Fruit fly (Drosophila melanogaster) whole organism, embryonic: ENCODE data around the gene CG1998.

ENCODE experiments used
- Abd-B ChIP-seq: fragments of 200-800 bp; sonication (Bioruptor generic); optimal IDR thresholded peaks from 2 replicates; lab custom pipeline; 2018; ENCODE audit warnings: missing biosample characterization, mild to moderate bottlenecking, missing genetic modification characterization, moderate library complexity
- Bteb2 ChIP-seq: fragments of 200-800 bp; sonication (Bioruptor generic); optimal IDR thresholded peaks from 2 replicates; lab custom pipeline; 2016; ENCODE audit warnings: missing biosample characterization, missing genetic modification characterization
- CG10147 ChIP-seq: fragments of 200-800 bp; sonication (Bioruptor generic); optimal IDR thresholded peaks from 2 replicates; lab custom pipeline; 2019; ENCODE audit warnings: missing biosample characterization, mild to moderate bottlenecking, missing genetic modification characterization, moderate library complexity
- CG13894 ChIP-seq: fragments of 200-800 bp; sonication (Bioruptor generic); optimal IDR thresholded peaks from 3 replicates; lab custom pipeline; 2018; ENCODE audit warnings: missing biosample characterization, mild to moderate bottlenecking, missing genetic modification characterization, moderate library complexity
- CG14441 ChIP-seq: fragments of 200-800 bp; sonication (Bioruptor generic); IDR thresholded peaks from 2 replicates; pipeline ENCODE4 v1.3.6; 2022; ENCODE audit warnings: missing biosample characterization, missing genetic modification characterization
- CG14965 ChIP-seq: fragments of 200-800 bp; sonication (Bioruptor generic); optimal IDR thresholded peaks from 2 replicates; lab custom pipeline; 2016; ENCODE audit warnings: missing biosample characterization, missing genetic modification characterization, borderline replicate concordance
- CG17361 ChIP-seq: fragments of 200-800 bp; sonication (Bioruptor generic); IDR thresholded peaks from 3 replicates; pipeline ENCODE4 v1.3.6; 2022; ENCODE audit warnings: missing biosample characterization, missing genetic modification characterization
- CG2120 ChIP-seq: fragments of 200-800 bp; sonication (Bioruptor generic); optimal IDR thresholded peaks from 3 replicates; lab custom pipeline; 2016; ENCODE audit warnings: missing biosample characterization, missing genetic modification characterization
- CG2129 ChIP-seq: fragments of 200-800 bp; sonication (Bioruptor generic); IDR thresholded peaks from 2 replicates; pipeline ENCODE4 v1.3.6; 2022; ENCODE audit warnings: missing biosample characterization, missing genetic modification characterization; ENCODE audit not compliant: partially characterized antibody
- CG31224 ChIP-seq: fragments of 200-800 bp; sonication (Bioruptor generic); IDR thresholded peaks from 2 replicates; pipeline ENCODE4 v1.3.6; 2022; ENCODE audit warnings: missing biosample characterization, missing genetic modification characterization
- CG31388 ChIP-seq: fragments of 200-800 bp; sonication (Bioruptor generic); optimal IDR thresholded peaks from 2 replicates; lab custom pipeline; 2016; ENCODE audit warnings: missing biosample characterization, missing genetic modification characterization
- CG32532 ChIP-seq: fragments of 200-800 bp; sonication (Bioruptor generic); IDR thresholded peaks from 2 replicates; pipeline ENCODE4 v1.3.6; 2022; ENCODE audit warnings: missing biosample characterization, missing genetic modification characterization
- CG32772 ChIP-seq: fragments of 200-800 bp; sonication (Bioruptor generic); IDR thresholded peaks from 2 replicates; pipeline ENCODE4 v1.3.6; 2022; ENCODE audit warnings: missing biosample characterization, missing genetic modification characterization
- CG3407 ChIP-seq: fragments of 200-800 bp; sonication (Bioruptor generic); optimal IDR thresholded peaks from 2 replicates; lab custom pipeline; 2018; ENCODE audit warnings: missing biosample characterization, mild to moderate bottlenecking, missing genetic modification characterization
- CG4707 ChIP-seq: fragments of 200-800 bp; sonication (Bioruptor generic); optimal IDR thresholded peaks from 2 replicates; lab custom pipeline; 2018; ENCODE audit warnings: missing biosample characterization, mild to moderate bottlenecking, missing genetic modification characterization, moderate library complexity
- CG4854 ChIP-seq: fragments of 200-800 bp; sonication (Bioruptor generic); optimal IDR thresholded peaks from 2 replicates; lab custom pipeline; 2016; ENCODE audit warnings: missing biosample characterization, missing genetic modification characterization, inconsistent platforms
- Drgx ChIP-seq: fragments of 200-800 bp; sonication (Bioruptor generic); IDR thresholded peaks from 2 replicates; pipeline ENCODE4 v1.3.6; 2022; ENCODE audit warnings: missing biosample characterization, missing genetic modification characterization
- H2.0 ChIP-seq: fragments of 200-800 bp; sonication (Bioruptor generic); IDR thresholded peaks from 2 replicates; pipeline ENCODE4 v1.3.6; 2022; ENCODE audit warnings: missing biosample characterization, missing genetic modification characterization
- Hand ChIP-seq: fragments of 200-800 bp; sonication (Bioruptor generic); optimal IDR thresholded peaks from 2 replicates; lab custom pipeline; 2017; ENCODE audit warnings: mild to moderate bottlenecking, missing biosample characterization, missing genetic modification reagents, missing genetic modification characterization
- HmgZ ChIP-seq: fragments of 200-800 bp; sonication (Bioruptor generic); optimal IDR thresholded peaks from 2 replicates; lab custom pipeline; 2018; ENCODE audit warnings: missing biosample characterization, mild to moderate bottlenecking, missing genetic modification characterization
- Hr78 ChIP-seq, 2 experiments: fragments of 200-800 bp in 1 of 2; fragments of >200 bp in 1 of 2; sonication (Bioruptor generic) in 1 of 2; optimal IDR thresholded peaks; 2 replicates each; lab custom pipeline; 2017 to 2019; ENCODE audit warnings: missing biosample characterization in 2 of 2, missing genetic modification characterization in 2 of 2, mild to moderate bottlenecking in 1 of 2, moderate library complexity in 1 of 2
- Lpt ChIP-seq: fragments of >200 bp; optimal IDR thresholded peaks from 2 replicates; lab custom pipeline; 2018; ENCODE audit warnings: missing biosample characterization, missing genetic modification characterization
- NC2α ChIP-seq: fragments of 200-800 bp; sonication (Bioruptor generic); optimal IDR thresholded peaks from 2 replicates; lab custom pipeline; 2016; ENCODE audit warnings: missing biosample characterization, missing genetic modification characterization
- NC2β ChIP-seq: fragments of 200-800 bp; sonication (Bioruptor generic); optimal IDR thresholded peaks from 2 replicates; lab custom pipeline; 2016; ENCODE audit warnings: missing biosample characterization, missing genetic modification characterization
- Nf-YA ChIP-seq: fragments of 200-800 bp; sonication (Bioruptor generic); IDR thresholded peaks from 2 replicates; pipeline ENCODE4 v1.3.6; 2022; ENCODE audit warnings: missing biosample characterization, missing genetic modification characterization
- Oaz ChIP-seq: fragments of 200-800 bp; sonication (Bioruptor generic); IDR thresholded peaks from 2 replicates; pipeline ENCODE4 v1.3.6; 2022; ENCODE audit warnings: missing biosample characterization, missing genetic modification characterization
- Sin3A ChIP-seq: fragments of >200 bp; optimal IDR thresholded peaks from 2 replicates; lab custom pipeline; 2018
- Usf ChIP-seq: fragments of 200-800 bp; sonication (Bioruptor generic); optimal IDR thresholded peaks from 2 replicates; lab custom pipeline; 2017; ENCODE audit warnings: missing genotype, missing biosample characterization, missing genetic modification characterization
- ash1 ChIP-seq: fragments of 200-800 bp; sonication (Bioruptor generic); optimal IDR thresholded peaks from 2 replicates; lab custom pipeline; 2018; ENCODE audit warnings: missing biosample characterization, mild to moderate bottlenecking, missing genetic modification characterization
- br ChIP-seq: fragments of >200 bp; optimal IDR thresholded peaks from 2 replicates; lab custom pipeline; 2017
- dm ChIP-seq: fragments of 200-800 bp; sonication (Bioruptor generic); optimal IDR thresholded peaks from 3 replicates; lab custom pipeline; 2016; ENCODE audit warnings: missing biosample characterization, missing genetic modification characterization
- ewg ChIP-seq: fragments of 200-800 bp; sonication (Bioruptor generic); optimal IDR thresholded peaks from 3 replicates; lab custom pipeline; 2017; ENCODE audit warnings: mild to moderate bottlenecking, missing biosample characterization, missing genetic modification reagents, missing genetic modification characterization
- fd96Cb ChIP-seq: fragments of 200-800 bp; sonication (Bioruptor generic); optimal IDR thresholded peaks from 2 replicates; lab custom pipeline; 2018; ENCODE audit warnings: missing biosample characterization, mild to moderate bottlenecking, missing genetic modification characterization, moderate library complexity
- fu2 ChIP-seq: fragments of 200-800 bp; sonication (Bioruptor generic); optimal IDR thresholded peaks from 2 replicates; lab custom pipeline; 2016; ENCODE audit warnings: missing biosample characterization, missing genetic modification characterization
- gce ChIP-seq: fragments of 200-800 bp; sonication (Bioruptor generic); IDR thresholded peaks from 3 replicates; pipeline ENCODE4 v1.3.6; 2022; ENCODE audit warnings: missing biosample characterization, missing genetic modification characterization
- hb ChIP-seq: fragments of 200-800 bp; sonication (Bioruptor generic); IDR thresholded peaks from 3 replicates; pipeline ENCODE4 v1.3.6; 2022; ENCODE audit warnings: missing biosample characterization, missing genetic modification characterization; ENCODE audit not compliant: partially characterized antibody
- hkb ChIP-seq, 2 experiments: fragments of 200-800 bp in 1 of 2; fragments of >200 bp in 1 of 2; sonication (Bioruptor generic) in 1 of 2; IDR thresholded peaks in 1 of 2; optimal IDR thresholded peaks in 1 of 2; 2 replicates each; pipeline versions ENCODE4 v1.3.6 to Lab custom; 2017 to 2022; ENCODE audit warnings: missing biosample characterization in 1 of 2, missing genetic modification characterization in 1 of 2
- ind ChIP-seq: fragments of 200-800 bp; sonication (Bioruptor generic); optimal IDR thresholded peaks from 3 replicates; lab custom pipeline; 2016; ENCODE audit warnings: missing biosample characterization, missing genetic modification characterization
- knrl ChIP-seq: fragments of 200-800 bp; sonication (Bioruptor generic); IDR thresholded peaks from 3 replicates; pipeline ENCODE4 v1.3.6; 2022; ENCODE audit warnings: missing biosample characterization, missing genetic modification characterization; ENCODE audit not compliant: partially characterized antibody
- lbe ChIP-seq: fragments of 200-800 bp; sonication (Bioruptor generic); optimal IDR thresholded peaks from 2 replicates; lab custom pipeline; 2016; ENCODE audit warnings: missing biosample characterization, mild to moderate bottlenecking, missing genetic modification characterization
- lola ChIP-seq, 3 experiments: fragments of >200 bp in 2 of 3; fragments of 200-800 bp in 1 of 3; sonication (Bioruptor generic) in 1 of 3; optimal IDR thresholded peaks; 2 replicates each; lab custom pipeline; 2017 to 2019; ENCODE audit warnings: missing biosample characterization in 3 of 3, missing genetic modification characterization in 3 of 3, mild to moderate bottlenecking in 1 of 3, moderate library complexity in 1 of 3
- mam ChIP-seq: fragments of 200-800 bp; sonication (Bioruptor generic); optimal IDR thresholded peaks from 3 replicates; lab custom pipeline; 2016; ENCODE audit warnings: missing biosample characterization, missing genetic modification characterization
- pan ChIP-seq, 4 experiments: fragments of >200 bp in 3 of 4; fragments of 200-800 bp in 1 of 4; sonication (Bioruptor generic) in 1 of 4; optimal IDR thresholded peaks in 3 of 4; IDR thresholded peaks in 1 of 4; 2 replicates each; pipeline versions ENCODE4 v1.3.6 to Lab custom; 2017 to 2022; ENCODE audit warnings: missing biosample characterization in 2 of 4, missing genetic modification characterization in 2 of 4, mixed read lengths in 1 of 4
- prd ChIP-seq, 3 experiments: fragments of >200 bp in 2 of 3; fragments of 200-800 bp in 1 of 3; sonication (Bioruptor generic) in 1 of 3; optimal IDR thresholded peaks in 2 of 3; IDR thresholded peaks in 1 of 3; 2 replicates in 2 of 3; 3 replicates in 1 of 3; pipeline versions ENCODE4 v1.3.6 to Lab custom; 2017 to 2022; ENCODE audit warnings: missing biosample characterization in 1 of 3, missing genetic modification characterization in 1 of 3
- schlank ChIP-seq: fragments of 200-800 bp; sonication (Bioruptor generic); optimal IDR thresholded peaks from 2 replicates; lab custom pipeline; 2018; ENCODE audit warnings: missing biosample characterization, mild to moderate bottlenecking, missing genetic modification characterization
- sd ChIP-seq: fragments of 200-800 bp; sonication (Bioruptor generic); optimal IDR thresholded peaks from 3 replicates; lab custom pipeline; 2018; ENCODE audit warnings: missing biosample characterization, mild to moderate bottlenecking, missing genetic modification characterization, moderate library complexity
- sug ChIP-seq: fragments of 200-800 bp; optimal IDR thresholded peaks from 2 replicates; lab custom pipeline; 2019; ENCODE audit warnings: missing biosample characterization, mild to moderate bottlenecking, missing genetic modification characterization, moderate library complexity
- vnd ChIP-seq: fragments of 200-800 bp; sonication (Bioruptor generic); IDR thresholded peaks from 3 replicates; pipeline ENCODE4 v1.3.6; 2022; ENCODE audit warnings: missing biosample characterization, missing genetic modification characterization; ENCODE audit not compliant: partially characterized antibody
- wor ChIP-seq: fragments of 200-800 bp; sonication (Bioruptor generic); IDR thresholded peaks from 2 replicates; pipeline ENCODE4 v1.3.6; 2022; ENCODE audit warnings: missing biosample characterization, missing genetic modification characterization

The CG1998 gene

DNA sequence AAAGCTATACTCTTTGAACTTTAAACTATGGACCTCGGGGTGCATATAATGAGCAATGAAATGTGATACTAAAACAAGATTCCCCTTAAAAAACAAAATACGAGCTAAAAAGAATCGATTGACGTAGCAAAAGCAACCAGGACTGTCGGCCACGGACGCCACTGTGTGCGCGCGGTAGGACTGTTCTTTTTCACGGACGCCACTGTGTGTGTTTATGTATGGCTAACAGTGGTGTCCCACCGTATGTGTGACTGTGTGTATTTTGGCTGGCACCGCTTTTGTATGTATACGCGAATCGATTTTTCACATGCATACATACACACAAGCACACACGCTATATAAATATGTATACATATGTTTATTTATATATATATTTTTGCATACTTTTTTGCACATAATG is 29.1 kb downstream of the CG1998 start (continued):
- TF ChIP-seq CG4707 (GFP tag; lab: Kevin White, UChicago), result no peak
- TF ChIP-seq hkb (optimal IDR thresholded peaks at IDR 0.05; lab: Kevin White, UChicago), result no peak
- TF ChIP-seq hkb (GFP tag; IDR thresholded peaks at IDR 0.05; lab: Robert Waterston, UW), result peak; percentile 30
- no peak for TF ChIP-seq Hr78 (GFP tag; optimal IDR thresholded peaks at IDR 0.05; lab: Kevin White, UChicago)
- TF ChIP-seq sug (tag; lab: Kevin White, UChicago), result peak; percentile 51
- TF ChIP-seq NC2β (GFP tag; lab: Kevin White, UChicago), result peak; percentile 30
- TF ChIP-seq Usf, result no peak
- peak; percentile 9; the same call in 1 of the 3 replicates for TF ChIP-seq knrl (GFP tag; lab: Robert Waterston, UW)
- peak; percentile 80 for TF ChIP-seq mam (GFP tag; lab: Kevin White, UChicago)
- TF ChIP-seq pan (optimal IDR thresholded peaks at IDR 0.05; lab: Kevin White, UChicago), result no peak
- TF ChIP-seq pan (GFP tag; optimal IDR thresholded peaks at IDR 0.05 in 1 of 2, IDR thresholded peaks at IDR 0.05 in 1 of 2), result peak in 1 of 2 experiments; percentile 63
- peak; percentile 35 for TF ChIP-seq lbe (GFP tag; lab: Kevin White, UChicago)
- TF ChIP-seq ewg (GFP tag; lab: Kevin White, UChicago), result peak; percentile 12
- no peak for TF ChIP-seq vnd (GFP tag; lab: Robert Waterston, UW)
- TF ChIP-seq NC2α (GFP tag; lab: Kevin White, UChicago), result no peak
- TF ChIP-seq CG31224 (GFP tag; lab: Robert Waterston, UW), result no peak
- TF ChIP-seq fd96Cb (tag; lab: Kevin White, UChicago), result no peak
- no peak for TF ChIP-seq prd (optimal IDR thresholded peaks at IDR 0.05; lab: Kevin White, UChicago)
- TF ChIP-seq prd (GFP tag; IDR thresholded peaks at IDR 0.05; lab: Robert Waterston, UW), result peak; percentile 65
- TF ChIP-seq CG3407 (GFP tag; lab: Kevin White, UChicago), result no peak
- no peak for TF ChIP-seq Lpt (GFP tag; lab: Kevin White, UChicago)
- TF ChIP-seq Oaz (GFP tag; lab: Robert Waterston, UW), result no peak
- TF ChIP-seq HmgZ (tag; lab: Kevin White, UChicago), result peak; percentile 86
- peak; percentile 63 for TF ChIP-seq ind (GFP tag; lab: Kevin White, UChicago)
- no peak for TF ChIP-seq CG2129 (GFP tag; lab: Robert Waterston, UW)
- peak; percentile 40; the same call in 1 of the 2 replicates for TF ChIP-seq H2.0 (GFP tag; lab: Robert Waterston, UW)
- TF ChIP-seq schlank, result peak; percentile 45
- TF ChIP-seq CG31388 (GFP tag; lab: Kevin White, UChicago), result no peak
- TF ChIP-seq CG14441, result peak; percentile 52
- TF ChIP-seq CG32532 (GFP tag; lab: Robert Waterston, UW), result peak; percentile 81
- TF ChIP-seq dm (GFP tag; lab: Kevin White, UChicago), result peak; percentile 40
- peak; percentile 14 for TF ChIP-seq CG4854
- peak; percentile 19 for TF ChIP-seq CG10147 (GFP tag; lab: Kevin White, UChicago)
- peak; percentile 9 for TF ChIP-seq Abd-B (GFP tag; lab: Kevin White, UChicago)
- TF ChIP-seq sd, result no peak
- TF ChIP-seq CG32772 (GFP tag; lab: Robert Waterston, UW), result peak; percentile 38; the same call in 1 of the 2 replicates
- TF ChIP-seq br (lab: Kevin White, UChicago), result no peak
- no peak for TF ChIP-seq CG14965 (GFP tag; lab: Kevin White, UChicago)
- peak; percentile 66 for TF ChIP-seq Drgx (GFP tag; lab: Robert Waterston, UW)
- TF ChIP-seq Hand (GFP tag; lab: Kevin White, UChicago), result no peak
- TF ChIP-seq Bteb2 (GFP tag; lab: Kevin White, UChicago), result peak; percentile 29
- TF ChIP-seq CG13894 (tag; lab: Kevin White, UChicago), result peak; percentile 48
- TF ChIP-seq Nf-YA, result no peak
- peak; percentile 22; the same call in 1 of the 3 replicates for TF ChIP-seq gce (GFP tag; lab: Robert Waterston, UW)
- TF ChIP-seq Sin3A (lab: Kevin White, UChicago), result no peak
- peak; percentile 78 for TF ChIP-seq CG2120
- TF ChIP-seq lola (GFP tag; optimal IDR thresholded peaks at IDR 0.05; lab: Kevin White, UChicago), result no peak
- TF ChIP-seq ash1 (GFP tag; lab: Kevin White, UChicago), result peak; percentile 41
- TF ChIP-seq CG17361 (GFP tag; lab: Robert Waterston, UW), result no peak
- no peak for TF ChIP-seq wor
- peak; percentile 54 for TF ChIP-seq fu2 (GFP tag; lab: Kevin White, UChicago)
- no peak for TF ChIP-seq hb (GFP tag; lab: Robert Waterston, UW)
